Fruit fly (Drosophila melanogaster) whole organism, embryonic: ENCODE results near the gene alphaKap4.

Experiments
- Awh ChIP-seq: fragments of 200-800 bp; sonication (Bioruptor generic); IDR thresholded peaks from 2 replicates; pipeline ENCODE4, ENCODE4 v1.3.6; 2022; ENCODE audit warnings: missing biosample characterization, missing genetic modification characterization
- CG10274 ChIP-seq: fragments of 200-800 bp; sonication (Bioruptor generic); optimal IDR thresholded peaks from 3 replicates; lab custom pipeline; 2017; ENCODE audit warnings: missing biosample characterization, mild to moderate bottlenecking, missing genetic modification characterization
- CG11398 ChIP-seq: fragments of 200-800 bp; sonication (Bioruptor generic); optimal IDR thresholded peaks from 2 replicates; lab custom pipeline; 2016; ENCODE audit warnings: missing biosample characterization, missing genetic modification characterization
- CG15073 ChIP-seq: fragments of 200-800 bp; sonication (Bioruptor generic); optimal IDR thresholded peaks from 2 replicates; lab custom pipeline; 2016; ENCODE audit warnings: missing biosample characterization, missing genetic modification characterization
- CG1603 ChIP-seq: fragments of 200-800 bp; sonication (Bioruptor generic); optimal IDR thresholded peaks from 2 replicates; lab custom pipeline; 2019; ENCODE audit warnings: missing biosample characterization, mild to moderate bottlenecking, missing genetic modification characterization, moderate library complexity
- CG3407 ChIP-seq: fragments of 200-800 bp; sonication (Bioruptor generic); optimal IDR thresholded peaks from 2 replicates; lab custom pipeline; 2018; ENCODE audit warnings: missing biosample characterization, mild to moderate bottlenecking, missing genetic modification characterization
- CG34376 ChIP-seq: fragments of 200-800 bp; sonication (Bioruptor generic); optimal IDR thresholded peaks from 2 replicates; lab custom pipeline; 2018; ENCODE audit warnings: missing biosample characterization, mild to moderate bottlenecking, missing genetic modification characterization
- CG4328 ChIP-seq: fragments of 200-800 bp; sonication (Bioruptor generic); optimal IDR thresholded peaks from 3 replicates; lab custom pipeline; 2017; ENCODE audit warnings: missing biosample characterization, missing genetic modification reagents, missing genetic modification characterization
- CG4854 ChIP-seq: fragments of 200-800 bp; sonication (Bioruptor generic); optimal IDR thresholded peaks from 2 replicates; lab custom pipeline; 2016; ENCODE audit warnings: missing biosample characterization, missing genetic modification characterization, inconsistent platforms
- CG7556 ChIP-seq: fragments of 200-800 bp; sonication (Bioruptor generic); optimal IDR thresholded peaks from 2 replicates; lab custom pipeline; 2017; ENCODE audit warnings: missing biosample characterization, mild to moderate bottlenecking, missing genetic modification characterization
- CG7786 ChIP-seq: fragments of 200-800 bp; sonication (Bioruptor generic); optimal IDR thresholded peaks from 2 replicates; lab custom pipeline; 2016; ENCODE audit warnings: missing biosample characterization, missing genetic modification characterization
- CG9437 ChIP-seq: fragments of 200-800 bp; sonication (Bioruptor generic); optimal IDR thresholded peaks from 2 replicates; lab custom pipeline; 2018; ENCODE audit warnings: missing biosample characterization, mild to moderate bottlenecking, missing genetic modification characterization
- CG9609 ChIP-seq: fragments of 200-800 bp; sonication (Bioruptor generic); optimal IDR thresholded peaks from 3 replicates; lab custom pipeline; 2016; ENCODE audit warnings: missing biosample characterization, missing genetic modification characterization
- Dip3 ChIP-seq: fragments of 200-800 bp; sonication (Bioruptor generic); optimal IDR thresholded peaks from 3 replicates; lab custom pipeline; 2016; ENCODE audit warnings: missing biosample characterization, missing genetic modification characterization
- E2f2 ChIP-seq: fragments of 200-800 bp; sonication (Bioruptor generic); IDR thresholded peaks from 2 replicates; pipeline ENCODE4 v1.3.6; 2022; ENCODE audit warnings: missing biosample characterization, missing genetic modification characterization
- Eip74EF ChIP-seq, 2 experiments: fragments of 200-800 bp in 1 of 2; fragments of >200 bp in 1 of 2; sonication (Bioruptor generic) in 1 of 2; optimal IDR thresholded peaks; 2 replicates each; lab custom pipeline; 2017 to 2019; ENCODE audit warnings: missing biosample characterization in 2 of 2, missing genetic modification characterization in 2 of 2, mild to moderate bottlenecking in 1 of 2, moderate library complexity in 1 of 2
- Hand ChIP-seq: fragments of 200-800 bp; sonication (Bioruptor generic); optimal IDR thresholded peaks from 2 replicates; lab custom pipeline; 2017; ENCODE audit warnings: mild to moderate bottlenecking, missing biosample characterization, missing genetic modification reagents, missing genetic modification characterization
- Jarid2 ChIP-seq: fragments of 200-800 bp; sonication (Bioruptor generic); optimal IDR thresholded peaks from 3 replicates; lab custom pipeline; 2017; ENCODE audit warnings: mild to moderate bottlenecking, missing biosample characterization, missing genetic modification reagents, missing genetic modification characterization
- Lhr ChIP-seq: fragments of 200-800 bp; sonication (Bioruptor generic); optimal IDR thresholded peaks from 3 replicates; lab custom pipeline; 2017; ENCODE audit warnings: mild to moderate bottlenecking, missing biosample characterization, missing genetic modification reagents, missing genetic modification characterization
- Lim3 ChIP-seq: fragments of 200-800 bp; sonication (Bioruptor generic); IDR thresholded peaks from 2 replicates; pipeline ENCODE4 v1.3.6; 2022; ENCODE audit warnings: missing biosample characterization, missing genetic modification characterization
- MTF-1 ChIP-seq: fragments of 200-800 bp; sonication (Bioruptor generic); optimal IDR thresholded peaks from 2 replicates; lab custom pipeline; 2018; ENCODE audit warnings: missing biosample characterization, mild to moderate bottlenecking, missing genetic modification characterization, borderline replicate concordance
- NC2β ChIP-seq: fragments of 200-800 bp; sonication (Bioruptor generic); optimal IDR thresholded peaks from 2 replicates; lab custom pipeline; 2016; ENCODE audit warnings: missing biosample characterization, missing genetic modification characterization
- NK7.1 ChIP-seq: fragments of 200-800 bp; sonication (Bioruptor generic); optimal IDR thresholded peaks from 3 replicates; lab custom pipeline; 2016; ENCODE audit warnings: missing biosample characterization, missing genetic modification characterization
- Nf-YA ChIP-seq: fragments of 200-800 bp; sonication (Bioruptor generic); IDR thresholded peaks from 2 replicates; pipeline ENCODE4 v1.3.6; 2022; ENCODE audit warnings: missing biosample characterization, missing genetic modification characterization
- Ptx1 ChIP-seq: fragments of 200-800 bp; sonication (Bioruptor generic); IDR thresholded peaks from 2 replicates; pipeline ENCODE4 v1.3.6; 2022; ENCODE audit warnings: missing biosample characterization, missing genetic modification characterization
- Ravus ChIP-seq: fragments of 200-800 bp; sonication (Bioruptor generic); IDR thresholded peaks from 2 replicates; pipeline ENCODE4 v1.3.6; 2022; ENCODE audit warnings: missing biosample characterization, missing genetic modification characterization
- Sry-δ ChIP-seq: fragments of 200-800 bp; sonication (Bioruptor generic); optimal IDR thresholded peaks from 2 replicates; lab custom pipeline; 2016; ENCODE audit warnings: missing biosample characterization, missing genetic modification characterization
- Stat92E ChIP-seq, 3 experiments: fragments of >200 bp in 2 of 3; fragments of 200-800 bp in 1 of 3; sonication (Bioruptor generic) in 1 of 3; optimal IDR thresholded peaks; 2 replicates each; lab custom pipeline; 2017 to 2019; ENCODE audit warnings: missing biosample characterization in 3 of 3, missing genetic modification characterization in 3 of 3, mild to moderate bottlenecking in 1 of 3, moderate library complexity in 1 of 3
- TFAM ChIP-seq: fragments of 200-800 bp; sonication (Bioruptor generic); optimal IDR thresholded peaks from 2 replicates; lab custom pipeline; 2017; ENCODE audit warnings: missing biosample characterization, missing genetic modification characterization, inconsistent platforms
- amos ChIP-seq: fragments of 200-800 bp; sonication (Bioruptor generic); IDR thresholded peaks from 2 replicates; pipeline ENCODE4 v1.3.6; 2022; ENCODE audit warnings: missing biosample characterization, missing genetic modification characterization; ENCODE audit not compliant: partially characterized antibody
- ato ChIP-seq: fragments of 200-800 bp; sonication (Bioruptor generic); IDR thresholded peaks from 2 replicates; pipeline ENCODE4 v1.3.6; 2022; ENCODE audit warnings: missing biosample characterization, missing genetic modification characterization; ENCODE audit not compliant: partially characterized antibody
- btn ChIP-seq: fragments of 200-800 bp; sonication (Bioruptor generic); optimal IDR thresholded peaks from 2 replicates; lab custom pipeline; 2016; ENCODE audit warnings: missing biosample characterization, missing genetic modification characterization
- cad ChIP-seq: fragments of >200 bp; optimal IDR thresholded peaks from 2 replicates; lab custom pipeline; 2017; ENCODE audit warnings: missing biosample characterization, missing genetic modification characterization
- corto ChIP-seq: fragments of 200-800 bp; sonication (Bioruptor generic); optimal IDR thresholded peaks from 2 replicates; lab custom pipeline; 2016; ENCODE audit warnings: missing biosample characterization, mild to moderate bottlenecking, missing genetic modification characterization, moderate library complexity
- fd3F ChIP-seq: fragments of 200-800 bp; sonication (Bioruptor generic); optimal IDR thresholded peaks from 2 replicates; lab custom pipeline; 2018; ENCODE audit warnings: missing biosample characterization, mild to moderate bottlenecking, missing genetic modification characterization, moderate library complexity
- fu2 ChIP-seq: fragments of 200-800 bp; sonication (Bioruptor generic); optimal IDR thresholded peaks from 2 replicates; lab custom pipeline; 2016; ENCODE audit warnings: missing biosample characterization, missing genetic modification characterization
- gfzf ChIP-seq: fragments of 200-800 bp; sonication (Bioruptor generic); optimal IDR thresholded peaks from 2 replicates; lab custom pipeline; 2016; ENCODE audit warnings: missing biosample characterization, mild to moderate bottlenecking, missing genetic modification characterization, moderate library complexity
- gsb ChIP-seq: fragments of 200-800 bp; sonication (Bioruptor generic); IDR thresholded peaks from 2 replicates; pipeline ENCODE4 v1.3.6; 2022; ENCODE audit warnings: missing biosample characterization, missing genetic modification characterization
- her ChIP-seq: fragments of 200-800 bp; sonication (Bioruptor generic); optimal IDR thresholded peaks from 2 replicates; lab custom pipeline; 2016; ENCODE audit warnings: missing biosample characterization, missing genetic modification characterization
- kay ChIP-seq: fragments of 200-800 bp; sonication (Bioruptor generic); optimal IDR thresholded peaks from 2 replicates; lab custom pipeline; 2016; ENCODE audit warnings: missing biosample characterization, missing genetic modification characterization
- ken ChIP-seq: fragments of 200-800 bp; sonication (Bioruptor generic); IDR thresholded peaks from 3 replicates; pipeline ENCODE4 v1.3.6; 2022; ENCODE audit warnings: missing biosample characterization, missing genetic modification characterization
- lov ChIP-seq, 2 experiments: fragments of 200-800 bp in 1 of 2; fragments of >200 bp in 1 of 2; sonication (Bioruptor generic) in 1 of 2; IDR thresholded peaks in 1 of 2; optimal IDR thresholded peaks in 1 of 2; 2 replicates in 1 of 2; 3 replicates in 1 of 2; pipeline versions ENCODE4 v1.3.6 to Lab custom; 2017 to 2022; ENCODE audit warnings: missing biosample characterization in 1 of 2, missing genetic modification characterization in 1 of 2
- psq ChIP-seq: fragments of 200-800 bp; sonication (Bioruptor generic); optimal IDR thresholded peaks from 2 replicates; lab custom pipeline; 2017; ENCODE audit warnings: missing biosample characterization, missing genetic modification characterization
- rib ChIP-seq: fragments of 200-800 bp; sonication (Bioruptor generic); IDR thresholded peaks from 2 replicates; pipeline ENCODE4 v1.3.6; 2022; ENCODE audit warnings: missing biosample characterization, missing genetic modification characterization
- row ChIP-seq: fragments of 200-800 bp; sonication (Bioruptor generic); IDR thresholded peaks from 3 replicates; pipeline ENCODE4 v1.3.6; 2022; ENCODE audit warnings: missing biosample characterization, missing genetic modification characterization
- sens-2 ChIP-seq: fragments of 200-800 bp; sonication (Bioruptor generic); IDR thresholded peaks from 2 replicates; pipeline ENCODE4 v1.3.6; 2022; ENCODE audit warnings: missing biosample characterization, missing genetic modification characterization
- sr ChIP-seq: fragments of 200-800 bp; sonication (Bioruptor generic); IDR thresholded peaks from 3 replicates; pipeline ENCODE4 v1.3.6; 2022; ENCODE audit warnings: missing biosample characterization, missing genetic modification characterization
- sug ChIP-seq: fragments of 200-800 bp; optimal IDR thresholded peaks from 2 replicates; lab custom pipeline; 2019; ENCODE audit warnings: missing biosample characterization, mild to moderate bottlenecking, missing genetic modification characterization, moderate library complexity
- tll ChIP-seq, 2 experiments: fragments of 200-800 bp in 1 of 2; fragments of >200 bp in 1 of 2; sonication (Bioruptor generic) in 1 of 2; optimal IDR thresholded peaks; 2 replicates each; lab custom pipeline; 2017 to 2019; ENCODE audit warnings: missing biosample characterization in 2 of 2, missing genetic modification characterization in 2 of 2, mild to moderate bottlenecking in 1 of 2, moderate library complexity in 1 of 2
- vvl ChIP-seq: fragments of 200-800 bp; sonication (Bioruptor generic); IDR thresholded peaks from 2 replicates; pipeline ENCODE4 v1.3.6; 2022; ENCODE audit warnings: missing biosample characterization, missing genetic modification characterization
- zfh2 ChIP-seq: fragments of 200-800 bp; sonication (Bioruptor generic); optimal IDR thresholded peaks from 2 replicates; lab custom pipeline; 2016; ENCODE audit warnings: missing biosample characterization, missing genetic modification characterization

Gene alphaKap4

dm6 chr3L:6054803-6055202 is 44.0 kb upstream of the alphaKap4 start, which contains the start of gene tant (continued):
- peak; percentile 7 to 33 for TF ChIP-seq tll (GFP tag; optimal IDR thresholded peaks at IDR 0.05; lab: Kevin White, UChicago)
- TF ChIP-seq E2f2 (GFP tag; lab: Robert Waterston, UW) = peak; percentile 84
- TF ChIP-seq row = peak; percentile 26; the same call in 1 of the 3 replicates
- no peak for TF ChIP-seq her
- peak; percentile 3 for TF ChIP-seq zfh2 (GFP tag; lab: Kevin White, UChicago)
- no peak for TF ChIP-seq NC2β (GFP tag; lab: Kevin White, UChicago)
- TF ChIP-seq corto = no peak
- no peak for TF ChIP-seq lov (optimal IDR thresholded peaks at IDR 0.05; lab: Kevin White, UChicago)
- TF ChIP-seq lov (GFP tag; IDR thresholded peaks at IDR 0.05; lab: Robert Waterston, UW) = no peak
- peak; percentile 15 for TF ChIP-seq Jarid2
- no peak for TF ChIP-seq CG11398 (GFP tag; lab: Kevin White, UChicago)
- no peak for TF ChIP-seq CG9437 (GFP tag; lab: Kevin White, UChicago)
- TF ChIP-seq CG7556 (GFP tag; lab: Kevin White, UChicago) = no peak
- TF ChIP-seq ato (GFP tag; lab: Robert Waterston, UW) = peak; percentile 86
- no peak for TF ChIP-seq vvl (GFP tag; lab: Robert Waterston, UW)
- TF ChIP-seq CG3407 (GFP tag; lab: Kevin White, UChicago) = no peak
- TF ChIP-seq Eip74EF (GFP tag; optimal IDR thresholded peaks at IDR 0.05; lab: Kevin White, UChicago) = no peak
- TF ChIP-seq CG4854 (GFP tag; lab: Kevin White, UChicago) = no peak
- no peak for TF ChIP-seq Lim3 (GFP tag; lab: Robert Waterston, UW)
- peak; percentile 7 for TF ChIP-seq fu2 (GFP tag; lab: Kevin White, UChicago)
- no peak for TF ChIP-seq fd3F (GFP tag; lab: Kevin White, UChicago)
- no peak for TF ChIP-seq psq (GFP tag; lab: Kevin White, UChicago)
- no peak for TF ChIP-seq btn (GFP tag; lab: Kevin White, UChicago)
- TF ChIP-seq Ptx1 (GFP tag; lab: Robert Waterston, UW) = no peak
- TF ChIP-seq gsb (GFP tag; lab: Robert Waterston, UW) = no peak
- TF ChIP-seq CG4328 (GFP tag; lab: Kevin White, UChicago) = no peak
- TF ChIP-seq sens-2 = no peak
- TF ChIP-seq Sry-δ (GFP tag; lab: Kevin White, UChicago) = peak; percentile 98
- peak; percentile 23 for TF ChIP-seq CG9609 (GFP tag; lab: Kevin White, UChicago)
- TF ChIP-seq Hand = no peak
- no peak for TF ChIP-seq kay (GFP tag; lab: Kevin White, UChicago)
- peak; percentile 57 for TF ChIP-seq gfzf
- peak; percentile 31 for TF ChIP-seq CG1603 (tag; lab: Kevin White, UChicago)
- no peak for TF ChIP-seq Stat92E (GFP tag; optimal IDR thresholded peaks at IDR 0.05; lab: Kevin White, UChicago)
- no peak for TF ChIP-seq NK7.1
- TF ChIP-seq sug (tag; lab: Kevin White, UChicago) = peak; percentile 45
- no peak for TF ChIP-seq CG7786 (GFP tag; lab: Kevin White, UChicago)
- no peak for TF ChIP-seq Ravus (GFP tag; lab: Robert Waterston, UW)
- TF ChIP-seq MTF-1 (GFP tag; lab: Kevin White, UChicago) = no peak
- no peak for TF ChIP-seq cad
- no peak for TF ChIP-seq Awh (GFP tag; lab: Robert Waterston, UW)
- no peak for TF ChIP-seq Nf-YA (GFP tag; lab: Robert Waterston, UW)
- no peak for TF ChIP-seq Dip3 (GFP tag; lab: Kevin White, UChicago)
- no peak for TF ChIP-seq rib (GFP tag; lab: Robert Waterston, UW)
- no peak for TF ChIP-seq CG34376 (GFP tag; lab: Kevin White, UChicago)
- TF ChIP-seq TFAM (GFP tag; lab: Kevin White, UChicago) = no peak
- TF ChIP-seq Lhr (GFP tag; lab: Kevin White, UChicago) = peak; percentile 74
- no peak for TF ChIP-seq CG15073 (GFP tag; lab: Kevin White, UChicago)
- TF ChIP-seq amos (GFP tag; lab: Robert Waterston, UW) = peak; percentile 92
- TF ChIP-seq CG10274 = no peak
- TF ChIP-seq sr (GFP tag; lab: Robert Waterston, UW) = no peak
- no peak for TF ChIP-seq ken (GFP tag; lab: Robert Waterston, UW)
